Fruit fly (Drosophila melanogaster) whole organism, wandering third instar larva: Measurements from ENCODE around the gene CG14797.

Source experiments
- Abd-B ChIP-seq: fragments of >200 bp; optimal IDR thresholded peaks from 2 replicates; lab custom pipeline; 2017; ENCODE audit warnings: missing biosample characterization, missing genetic modification characterization
- CG32264 ChIP-seq: fragments of 200-800 bp; sonication (Bioruptor generic); optimal IDR thresholded peaks from 2 replicates; lab custom pipeline; 2016; ENCODE audit warnings: missing biosample characterization, missing genetic modification characterization
- CG9705 ChIP-seq: fragments of 200-800 bp; sonication (Bioruptor generic); optimal IDR thresholded peaks from 2 replicates; lab custom pipeline; 2018; ENCODE audit warnings: missing biosample characterization, mild to moderate bottlenecking, missing genetic modification characterization
- CrebA ChIP-seq: fragments of 200-800 bp; sonication (Bioruptor generic); optimal IDR thresholded peaks from 2 replicates; lab custom pipeline; 2016; ENCODE audit warnings: missing biosample characterization, mild to moderate bottlenecking, missing genetic modification characterization, borderline replicate concordance
- Dfd ChIP-seq: fragments of >200 bp; optimal IDR thresholded peaks from 2 replicates; lab custom pipeline; 2017; ENCODE audit warnings: missing biosample characterization, missing genetic modification characterization
- Dif ChIP-seq: fragments of 200-275, 200-300 bp; sonication (Bioruptor generic); optimal IDR thresholded peaks from 2 replicates; lab custom pipeline; 2018; ENCODE audit warnings: missing biosample characterization, missing genetic modification characterization; ENCODE audit not compliant: partially characterized antibody
- GATAd ChIP-seq: sonication (Bioruptor generic); optimal IDR thresholded peaks from 2 replicates; lab custom pipeline; 2016; ENCODE audit warnings: missing biosample characterization, missing genetic modification characterization
- HLH106 ChIP-seq: fragments of 200-800 bp; optimal IDR thresholded peaks from 3 replicates; lab custom pipeline; 2019; ENCODE audit warnings: missing biosample characterization, mild to moderate bottlenecking, missing genetic modification characterization, moderate library complexity
- Hnf4 ChIP-seq: fragments of 200-800 bp; sonication (Bioruptor generic); optimal IDR thresholded peaks from 2 replicates; lab custom pipeline; 2016; ENCODE audit warnings: missing biosample characterization, mild to moderate bottlenecking, missing genetic modification characterization
- Hr78 ChIP-seq: fragments of >200 bp; optimal IDR thresholded peaks from 2 replicates; lab custom pipeline; 2017; ENCODE audit warnings: missing biosample characterization, missing genetic modification characterization
- Hr83 ChIP-seq: fragments of 200-300 bp; sonication (Bioruptor generic); optimal IDR thresholded peaks from 2 replicates; lab custom pipeline; 2016; ENCODE audit warnings: missing biosample characterization, mild to moderate bottlenecking, missing genetic modification characterization, moderate library complexity; ENCODE audit not compliant: poor library complexity, severe bottlenecking
- Jra ChIP-seq: sonication (Bioruptor generic); optimal IDR thresholded peaks from 2 replicates; lab custom pipeline; 2016; ENCODE audit warnings: missing biosample characterization, missing genetic modification characterization
- Myc ChIP-seq: fragments of >200 bp; optimal IDR thresholded peaks from 2 replicates; lab custom pipeline; 2017
- OdsH ChIP-seq: fragments of 200-800 bp; sonication (Bioruptor generic); optimal IDR thresholded peaks from 2 replicates; lab custom pipeline; 2016; ENCODE audit warnings: missing biosample characterization, mild to moderate bottlenecking, missing genetic modification characterization
- Sp1 ChIP-seq: fragments of 200-800 bp; sonication (Bioruptor generic); optimal IDR thresholded peaks from 3 replicates; lab custom pipeline; 2019; ENCODE audit warnings: missing biosample characterization, mild to moderate bottlenecking, missing genetic modification characterization, moderate library complexity
- Vsx2 ChIP-seq: fragments of 200-300, 225-300 bp; sonication (Bioruptor generic); optimal IDR thresholded peaks from 2 replicates; lab custom pipeline; 2018; ENCODE audit warnings: missing biosample characterization, missing genetic modification characterization; ENCODE audit not compliant: partially characterized antibody
- br ChIP-seq: fragments of 200-800 bp; sonication (Bioruptor generic); optimal IDR thresholded peaks from 2 replicates; lab custom pipeline; 2016; ENCODE audit warnings: missing biosample characterization, missing genetic modification characterization
- brk ChIP-seq: fragments of 200-800 bp; sonication (Bioruptor generic); optimal IDR thresholded peaks from 2 replicates; lab custom pipeline; 2016; ENCODE audit warnings: missing biosample characterization, mild to moderate bottlenecking, missing genetic modification characterization
- dl ChIP-seq, 2 experiments: fragments of 175-275, 200-275 bp in 1 of 2; fragments of 200-275 bp in 1 of 2; sonication (Bioruptor generic); optimal IDR thresholded peaks; lab custom pipeline; 2018; ENCODE audit warnings: mild to moderate bottlenecking in 2 of 2, missing biosample characterization in 2 of 2, missing genetic modification characterization in 2 of 2, moderate library complexity in 2 of 2; ENCODE audit not compliant: partially characterized antibody in 2 of 2, insufficient read depth in 1 of 2
- dmrt93B ChIP-seq: fragments of 200-800 bp; sonication (Bioruptor generic); optimal IDR thresholded peaks from 2 replicates; lab custom pipeline; 2018; ENCODE audit warnings: missing biosample characterization, mild to moderate bottlenecking, missing genetic modification characterization
- dsf ChIP-seq: sonication (Bioruptor generic); optimal IDR thresholded peaks from 2 replicates; lab custom pipeline; 2016; ENCODE audit warnings: missing biosample characterization, missing genetic modification characterization, borderline replicate concordance
- ey ChIP-seq: fragments of 200-800 bp; sonication (Bioruptor generic); optimal IDR thresholded peaks from 2 replicates; lab custom pipeline; 2016; ENCODE audit warnings: missing biosample characterization, missing genetic modification characterization
- foxo ChIP-seq, 2 experiments: fragments of 200-800 bp; sonication (Bioruptor generic); optimal IDR thresholded peaks; 2 replicates in 1 of 2; 3 replicates in 1 of 2; lab custom pipeline; 2016 to 2017; ENCODE audit warnings: missing biosample characterization in 2 of 2, missing genetic modification characterization in 2 of 2
- jim ChIP-seq: fragments of 175-275, 200-325 bp; sonication (Bioruptor generic); optimal IDR thresholded peaks from 2 replicates; lab custom pipeline; 2016; ENCODE audit warnings: missing biosample characterization, mild to moderate bottlenecking, missing genetic modification characterization
- pan ChIP-seq: fragments of >200 bp; optimal IDR thresholded peaks from 2 replicates; lab custom pipeline; 2017
- psq ChIP-seq: fragments of 200-800 bp; sonication (Bioruptor generic); optimal IDR thresholded peaks from 3 replicates; lab custom pipeline; 2017; ENCODE audit warnings: missing biosample characterization, mild to moderate bottlenecking, missing genetic modification characterization, moderate library complexity
- rgr ChIP-seq: fragments of 200-800 bp; sonication (Bioruptor generic); optimal IDR thresholded peaks from 3 replicates; lab custom pipeline; 2016; ENCODE audit warnings: missing biosample characterization, mild to moderate bottlenecking, missing genetic modification characterization
- sage ChIP-seq: fragments of 200-800 bp; sonication (Bioruptor generic); optimal IDR thresholded peaks from 2 replicates; lab custom pipeline; 2016; ENCODE audit warnings: missing biosample characterization, mild to moderate bottlenecking, missing genetic modification characterization
- sv ChIP-seq: fragments of 200-800 bp; sonication (Bioruptor generic); optimal IDR thresholded peaks from 3 replicates; lab custom pipeline; 2016; ENCODE audit warnings: missing biosample characterization, missing genetic modification characterization
- tai ChIP-seq: sonication (Bioruptor generic); optimal IDR thresholded peaks from 2 replicates; lab custom pipeline; 2016; ENCODE audit warnings: missing biosample characterization, missing genetic modification characterization
- usp ChIP-seq: fragments of >200 bp; optimal IDR thresholded peaks from 2 replicates; lab custom pipeline; 2017; ENCODE audit warnings: missing biosample characterization, missing genetic modification characterization
- woc ChIP-seq: sonication (Bioruptor generic); optimal IDR thresholded peaks from 2 replicates; lab custom pipeline; 2016; ENCODE audit warnings: missing biosample characterization, mild to moderate bottlenecking, missing genetic modification characterization

The CG14797 gene

dm6 chrX:1669214-1669613 lies 12.2 kb upstream of the CG14797 start, which contains the start of the genes CG3740 and hfw (continued):
- peak; percentile 22 for TF ChIP-seq Jra
- TF ChIP-seq Vsx2 (GFP tag; lab: Kevin White, UChicago): no peak
- peak; percentile 47 for TF ChIP-seq dsf
- no peak for TF ChIP-seq dl (GFP tag; optimal IDR thresholded peaks at IDR 0.05; lab: Kevin White, UChicago; ENCODE audit: insufficient read depth in 1 of 2, partially characterized antibody in 2 of 2)
- TF ChIP-seq jim (GFP tag; lab: Kevin White, UChicago): no peak
- TF ChIP-seq Hnf4 (GFP tag; lab: Kevin White, UChicago): peak; percentile 78
- TF ChIP-seq br: peak; percentile 56
- peak; percentile 75 for TF ChIP-seq rgr (GFP tag; lab: Kevin White, UChicago)
- TF ChIP-seq dmrt93B (GFP tag; lab: Kevin White, UChicago): peak; percentile 66
- peak; percentile 31 for TF ChIP-seq ey (GFP tag; lab: Kevin White, UChicago)
- TF ChIP-seq brk: no peak
- TF ChIP-seq foxo (GFP tag; optimal IDR thresholded peaks at IDR 0.05; lab: Kevin White, UChicago): peak in 1 of 2 experiments; percentile 84
- no peak for TF ChIP-seq CG32264 (GFP tag; lab: Kevin White, UChicago)
- TF ChIP-seq CG9705 (GFP tag; lab: Kevin White, UChicago): peak; percentile 52
- TF ChIP-seq Myc (lab: Kevin White, UChicago): peak; percentile 58
- TF ChIP-seq Dfd (GFP tag; lab: Kevin White, UChicago): no peak
- TF ChIP-seq, all 38 proteins: peak for 21

DNA sequence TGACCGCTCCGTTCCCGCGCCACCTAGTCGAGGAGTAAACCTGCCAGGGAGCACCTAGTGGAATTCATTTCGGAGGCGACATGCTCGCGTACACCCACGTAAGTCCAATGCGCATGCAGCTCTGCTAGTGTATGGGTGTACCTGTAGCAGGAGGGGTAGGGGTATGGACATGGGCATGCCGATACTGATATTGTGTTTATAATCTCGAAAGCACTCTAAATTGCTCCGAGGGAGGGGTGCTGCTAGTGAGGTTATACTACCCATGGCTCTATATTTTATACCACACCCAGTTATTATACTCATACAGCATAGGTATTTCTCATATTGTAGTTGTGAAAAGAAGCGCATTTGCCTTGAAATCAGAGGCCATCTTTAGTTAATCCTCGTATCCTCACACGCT lies 11.5 kb upstream of the CG14797 start:
- no peak for TF ChIP-seq usp (GFP tag; lab: Kevin White, UChicago)
- TF ChIP-seq Sp1 (GFP tag; lab: Kevin White, UChicago): no peak
- TF ChIP-seq CrebA (GFP tag; lab: Kevin White, UChicago): no peak
- TF ChIP-seq Abd-B (GFP tag; lab: Kevin White, UChicago): no peak
- no peak for TF ChIP-seq tai
- no peak for TF ChIP-seq woc (GFP tag; lab: Kevin White, UChicago)
- TF ChIP-seq sv (GFP tag; lab: Kevin White, UChicago): no peak
- no peak for TF ChIP-seq HLH106 (tag; lab: Kevin White, UChicago)
- no peak for TF ChIP-seq dl (GFP tag; optimal IDR thresholded peaks at IDR 0.05; lab: Kevin White, UChicago; ENCODE audit: insufficient read depth in 1 of 2, partially characterized antibody in 2 of 2)
- TF ChIP-seq Hnf4 (GFP tag; lab: Kevin White, UChicago): no peak
- no peak for TF ChIP-seq Vsx2 (GFP tag; lab: Kevin White, UChicago)
- no peak for TF ChIP-seq pan (lab: Kevin White, UChicago)
- TF ChIP-seq psq: no peak
- TF ChIP-seq Hr78 (GFP tag; lab: Kevin White, UChicago): no peak
- no peak for TF ChIP-seq Myc (lab: Kevin White, UChicago)

DNA sequence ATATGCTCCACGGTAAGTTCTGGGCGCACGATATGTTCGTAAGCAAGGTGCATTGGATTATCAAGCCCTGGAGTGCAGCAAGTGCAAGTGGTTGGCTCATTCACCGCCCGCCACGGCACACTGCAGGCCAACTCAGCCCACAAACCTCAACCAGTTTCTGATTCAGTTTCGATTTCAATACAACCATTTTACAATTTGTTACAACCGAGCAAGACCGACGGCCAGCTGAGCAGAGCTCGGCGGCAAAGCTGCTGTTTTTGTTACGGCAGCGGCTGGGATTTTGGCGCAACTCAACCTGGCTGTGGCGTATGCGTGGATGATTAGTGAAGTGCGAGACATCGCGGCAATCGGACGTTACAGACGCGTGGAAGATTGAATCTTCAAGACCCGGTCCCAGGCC lies 4.9 kb downstream of the CG14797 start, which contains the start of gene b6:
Gene b6 (plus strand): TSS at position 320 of the 400 bp plus-strand sequence.
- no peak for TF ChIP-seq sage
- TF ChIP-seq br: no peak
- no peak for TF ChIP-seq tai
- TF ChIP-seq psq: no peak
- no peak for TF ChIP-seq Dif (GFP tag; lab: Kevin White, UChicago)
- TF ChIP-seq jim (GFP tag; lab: Kevin White, UChicago): no peak
- no peak for TF ChIP-seq CG9705 (GFP tag; lab: Kevin White, UChicago)
- no peak for TF ChIP-seq woc (GFP tag; lab: Kevin White, UChicago)
- no peak for TF ChIP-seq ey (GFP tag; lab: Kevin White, UChicago)
- no peak for TF ChIP-seq sv (GFP tag; lab: Kevin White, UChicago)

dm6 chrX:1691475-1691874 lies 10.1 kb downstream of the CG14797 start:
- no peak for TF ChIP-seq tai
- no peak for TF ChIP-seq OdsH (GFP tag; lab: Kevin White, UChicago)
- no peak for TF ChIP-seq brk
- no peak for TF ChIP-seq Dfd (GFP tag; lab: Kevin White, UChicago)
- TF ChIP-seq Hr83: no peak
- no peak for TF ChIP-seq sage
- TF ChIP-seq GATAd (GFP tag; lab: Kevin White, UChicago): no peak
- no peak for TF ChIP-seq br
- no peak for TF ChIP-seq ey (GFP tag; lab: Kevin White, UChicago)
- no peak for TF ChIP-seq Hnf4 (GFP tag; lab: Kevin White, UChicago)
